Fruit fly (Drosophila melanogaster) whole organism, embryonic: Measurements from ENCODE around the gene CG3040.
A peak's percentile ranks its signal among the peaks of the same experiment; 100 is the strongest.

Experiments
- Awh ChIP-seq: fragments of 200-800 bp; sonication (Bioruptor generic); IDR thresholded peaks from 2 replicates; pipeline ENCODE4, ENCODE4 v1.3.6; 2022; ENCODE audit warnings: missing biosample characterization, missing genetic modification characterization
- C15 ChIP-seq: fragments of 200-800 bp; sonication (Bioruptor generic); IDR thresholded peaks from 3 replicates; pipeline ENCODE4 v1.3.6; 2022; ENCODE audit warnings: missing biosample characterization, missing genetic modification characterization
- CG10431 ChIP-seq: fragments of 200-800 bp; sonication (Bioruptor generic); optimal IDR thresholded peaks from 3 replicates; lab custom pipeline; 2018; ENCODE audit warnings: missing biosample characterization, mild to moderate bottlenecking, missing genetic modification characterization
- CG10979 ChIP-seq: fragments of 200-800 bp; sonication (Bioruptor generic); optimal IDR thresholded peaks from 2 replicates; lab custom pipeline; 2018; ENCODE audit warnings: missing biosample characterization, mild to moderate bottlenecking, missing genetic modification characterization, moderate library complexity
- CG11085 ChIP-seq: fragments of 200-800 bp; sonication (Bioruptor generic); IDR thresholded peaks from 2 replicates; pipeline ENCODE4 v1.3.6; 2022; ENCODE audit warnings: missing biosample characterization, missing genetic modification characterization
- CG11456 ChIP-seq: fragments of 200-800 bp; sonication (Bioruptor generic); IDR thresholded peaks from 3 replicates; pipeline ENCODE4 v1.3.6; 2022; ENCODE audit warnings: missing biosample characterization, missing genetic modification characterization
- CG12236 ChIP-seq: fragments of 200-800 bp; sonication (Bioruptor generic); optimal IDR thresholded peaks from 2 replicates; lab custom pipeline; 2016; ENCODE audit warnings: missing biosample characterization, missing genetic modification characterization
- CG17361 ChIP-seq: fragments of 200-800 bp; sonication (Bioruptor generic); IDR thresholded peaks from 3 replicates; pipeline ENCODE4 v1.3.6; 2022; ENCODE audit warnings: missing biosample characterization, missing genetic modification characterization
- CG17829 ChIP-seq: fragments of 200-800 bp; optimal IDR thresholded peaks from 2 replicates; lab custom pipeline; 2019; ENCODE audit warnings: missing biosample characterization, mild to moderate bottlenecking, missing genetic modification characterization, moderate library complexity
- CG2199 ChIP-seq: fragments of 200-800 bp; sonication (Bioruptor generic); IDR thresholded peaks from 3 replicates; pipeline ENCODE4 v1.3.6; 2022; ENCODE audit warnings: missing biosample characterization, missing genetic modification characterization
- CG31365 ChIP-seq: fragments of 200-800 bp; sonication (Bioruptor generic); optimal IDR thresholded peaks from 2 replicates; lab custom pipeline; 2018; ENCODE audit warnings: missing biosample characterization, mild to moderate bottlenecking, missing genetic modification characterization
- CG33557 ChIP-seq: fragments of 200-800 bp; sonication (Bioruptor generic); optimal IDR thresholded peaks from 2 replicates; lab custom pipeline; 2019; ENCODE audit warnings: missing biosample characterization, mild to moderate bottlenecking, missing genetic modification characterization, moderate library complexity
- CG5245 ChIP-seq: fragments of 200-800 bp; sonication (Bioruptor generic); optimal IDR thresholded peaks from 3 replicates; lab custom pipeline; 2016; ENCODE audit warnings: missing biosample characterization, missing genetic modification characterization
- CG6272 ChIP-seq: fragments of 200-800 bp; sonication (Bioruptor generic); IDR thresholded peaks from 2 replicates; pipeline ENCODE4 v1.3.6; 2022; ENCODE audit warnings: missing biosample characterization, missing genetic modification characterization
- CG6854 ChIP-seq: fragments of 200-800 bp; sonication (Bioruptor generic); optimal IDR thresholded peaks from 3 replicates; lab custom pipeline; 2017; ENCODE audit warnings: missing biosample characterization, mild to moderate bottlenecking, missing genetic modification characterization
- CG7556 ChIP-seq: fragments of 200-800 bp; sonication (Bioruptor generic); optimal IDR thresholded peaks from 2 replicates; lab custom pipeline; 2017; ENCODE audit warnings: missing biosample characterization, mild to moderate bottlenecking, missing genetic modification characterization
- CG8359 ChIP-seq: fragments of 200-800 bp; sonication (Bioruptor generic); optimal IDR thresholded peaks from 2 replicates; lab custom pipeline; 2017; ENCODE audit warnings: missing biosample characterization, mild to moderate bottlenecking, missing genetic modification characterization, borderline replicate concordance
- CG9437 ChIP-seq: fragments of 200-800 bp; sonication (Bioruptor generic); optimal IDR thresholded peaks from 2 replicates; lab custom pipeline; 2018; ENCODE audit warnings: missing biosample characterization, mild to moderate bottlenecking, missing genetic modification characterization
- CoRest ChIP-seq: fragments of 200-800 bp; sonication (Bioruptor generic); optimal IDR thresholded peaks from 3 replicates; lab custom pipeline; 2018; ENCODE audit warnings: missing biosample characterization, mild to moderate bottlenecking, missing genetic modification characterization, moderate library complexity
- Fer3 ChIP-seq: fragments of 200-800 bp; sonication (Bioruptor generic); optimal IDR thresholded peaks from 2 replicates; lab custom pipeline; 2018; ENCODE audit warnings: missing biosample characterization, mild to moderate bottlenecking, missing genetic modification characterization, moderate library complexity
- MESR4 ChIP-seq: fragments of 200-800 bp; sonication (Bioruptor generic); optimal IDR thresholded peaks from 2 replicates; lab custom pipeline; 2018; ENCODE audit warnings: missing biosample characterization, mild to moderate bottlenecking, missing genetic modification characterization, moderate library complexity
- NfI ChIP-seq: fragments of 200-800 bp; sonication (Bioruptor generic); optimal IDR thresholded peaks from 3 replicates; lab custom pipeline; 2018; ENCODE audit warnings: missing biosample characterization, mild to moderate bottlenecking, missing genetic modification characterization, moderate library complexity
- Opbp ChIP-seq: fragments of 200-800 bp; sonication (Bioruptor generic); IDR thresholded peaks from 3 replicates; pipeline ENCODE4 v1.3.6; 2022; ENCODE audit warnings: missing biosample characterization, missing genetic modification characterization; ENCODE audit not compliant: partially characterized antibody
- Optix ChIP-seq: fragments of 200-800 bp; sonication (Bioruptor generic); IDR thresholded peaks from 3 replicates; pipeline ENCODE4 v1.3.6; 2022; ENCODE audit warnings: missing biosample characterization, missing genetic modification characterization
- PHDP ChIP-seq: fragments of 200-800 bp; sonication (Bioruptor generic); optimal IDR thresholded peaks from 3 replicates; lab custom pipeline; 2018; ENCODE audit warnings: missing biosample characterization, mild to moderate bottlenecking, missing genetic modification characterization, moderate library complexity
- Sin3A ChIP-seq: fragments of >200 bp; optimal IDR thresholded peaks from 2 replicates; lab custom pipeline; 2018
- Sry-δ ChIP-seq: fragments of 200-800 bp; sonication (Bioruptor generic); optimal IDR thresholded peaks from 2 replicates; lab custom pipeline; 2016; ENCODE audit warnings: missing biosample characterization, missing genetic modification characterization
- Trl ChIP-seq, 3 experiments: fragments of >200 bp in 2 of 3; fragments of 200-800 bp in 1 of 3; sonication (Bioruptor generic) in 1 of 3; optimal IDR thresholded peaks; 2 replicates in 1 of 3; 3 replicates in 2 of 3; lab custom pipeline; 2016 to 2017; ENCODE audit warnings: missing biosample characterization in 1 of 3, missing genetic modification characterization in 1 of 3
- Usf ChIP-seq: fragments of 200-800 bp; sonication (Bioruptor generic); optimal IDR thresholded peaks from 2 replicates; lab custom pipeline; 2017; ENCODE audit warnings: missing genotype, missing biosample characterization, missing genetic modification characterization
- Xbp1 ChIP-seq: fragments of 200-800 bp; sonication (Bioruptor generic); optimal IDR thresholded peaks from 3 replicates; lab custom pipeline; 2016; ENCODE audit warnings: missing biosample characterization, mild to moderate bottlenecking, missing genetic modification characterization
- Xrp1 ChIP-seq: fragments of 200-800 bp; sonication (Bioruptor generic); IDR thresholded peaks from 2 replicates; pipeline ENCODE4 v1.3.6; 2022; ENCODE audit warnings: missing biosample characterization, missing genetic modification characterization
- ac ChIP-seq: fragments of 200-800 bp; sonication (Bioruptor generic); optimal IDR thresholded peaks from 3 replicates; lab custom pipeline; 2017; ENCODE audit warnings: missing biosample characterization, mild to moderate bottlenecking, missing genetic modification characterization
- caup ChIP-seq: fragments of 200-800 bp; sonication (Bioruptor generic); optimal IDR thresholded peaks from 3 replicates; lab custom pipeline; 2017; ENCODE audit warnings: missing biosample characterization, mild to moderate bottlenecking, missing genetic modification characterization, moderate library complexity; ENCODE audit not compliant: severe bottlenecking
- chn ChIP-seq: fragments of 200-800 bp; sonication (Bioruptor generic); optimal IDR thresholded peaks from 2 replicates; lab custom pipeline; 2016; ENCODE audit warnings: missing biosample characterization, missing genetic modification characterization
- danr ChIP-seq: fragments of 200-800 bp; sonication (Bioruptor generic); IDR thresholded peaks from 2 replicates; pipeline ENCODE4 v1.3.6; 2022; ENCODE audit warnings: missing biosample characterization, missing genetic modification characterization
- dpn ChIP-seq, 2 experiments: fragments of 200-800 bp; sonication (Bioruptor generic); optimal IDR thresholded peaks; 3 replicates each; lab custom pipeline; 2016; ENCODE audit warnings: missing biosample characterization in 2 of 2, missing genetic modification characterization in 2 of 2
- eve ChIP-seq, 2 experiments: fragments of >200 bp; optimal IDR thresholded peaks; 2 replicates each; lab custom pipeline; 2017; ENCODE audit warnings: missing biosample characterization in 2 of 2, missing genetic modification characterization in 2 of 2
- ewg ChIP-seq: fragments of 200-800 bp; sonication (Bioruptor generic); optimal IDR thresholded peaks from 3 replicates; lab custom pipeline; 2017; ENCODE audit warnings: mild to moderate bottlenecking, missing biosample characterization, missing genetic modification reagents, missing genetic modification characterization
- fu2 ChIP-seq: fragments of 200-800 bp; sonication (Bioruptor generic); optimal IDR thresholded peaks from 2 replicates; lab custom pipeline; 2016; ENCODE audit warnings: missing biosample characterization, missing genetic modification characterization
- her ChIP-seq: fragments of 200-800 bp; sonication (Bioruptor generic); optimal IDR thresholded peaks from 2 replicates; lab custom pipeline; 2016; ENCODE audit warnings: missing biosample characterization, missing genetic modification characterization
- ken ChIP-seq: fragments of 200-800 bp; sonication (Bioruptor generic); IDR thresholded peaks from 3 replicates; pipeline ENCODE4 v1.3.6; 2022; ENCODE audit warnings: missing biosample characterization, missing genetic modification characterization
- pan ChIP-seq, 4 experiments: fragments of >200 bp in 3 of 4; fragments of 200-800 bp in 1 of 4; sonication (Bioruptor generic) in 1 of 4; optimal IDR thresholded peaks in 3 of 4; IDR thresholded peaks in 1 of 4; 2 replicates each; pipeline versions ENCODE4 v1.3.6 to Lab custom; 2017 to 2022; ENCODE audit warnings: missing biosample characterization in 2 of 4, missing genetic modification characterization in 2 of 4, mixed read lengths in 1 of 4
- pnt ChIP-seq: fragments of 200-800 bp; sonication (Bioruptor generic); optimal IDR thresholded peaks from 3 replicates; lab custom pipeline; 2016; ENCODE audit warnings: missing biosample characterization, missing genetic modification characterization
- so ChIP-seq: fragments of 200-800 bp; sonication (Bioruptor generic); IDR thresholded peaks from 3 replicates; pipeline ENCODE4 v1.3.6; 2022; ENCODE audit warnings: missing biosample characterization, missing genetic modification characterization
- ssp ChIP-seq: fragments of 200-800 bp; sonication (Bioruptor generic); IDR thresholded peaks from 2 replicates; pipeline ENCODE4 v1.3.6; 2022; ENCODE audit warnings: missing biosample characterization, missing genetic modification characterization
- trh ChIP-seq: fragments of 200-800 bp; sonication (Bioruptor generic); optimal IDR thresholded peaks from 2 replicates; lab custom pipeline; 2016; ENCODE audit warnings: missing biosample characterization, missing genetic modification characterization
- usp ChIP-seq: fragments of >200 bp; optimal IDR thresholded peaks from 2 replicates; lab custom pipeline; 2017; ENCODE audit warnings: missing biosample characterization, missing genetic modification characterization
- vfl ChIP-seq: fragments of 200-800 bp; sonication (Bioruptor generic); optimal IDR thresholded peaks from 2 replicates; lab custom pipeline; 2016; ENCODE audit warnings: missing biosample characterization, missing genetic modification characterization
- zen ChIP-seq: fragments of 200-800 bp; sonication (Bioruptor generic); optimal IDR thresholded peaks from 3 replicates; lab custom pipeline; 2018; ENCODE audit warnings: missing biosample characterization, mild to moderate bottlenecking, missing genetic modification characterization, moderate library complexity

Gene CG3040

dm6 chrX:6997653-6998491 is 24.7 kb upstream of the CG3040 start (continued):
- peak in 1 of 2 experiments; percentile 13 for TF ChIP-seq Trl (optimal IDR thresholded peaks at IDR 0.05; lab: Kevin White, UChicago)
- TF ChIP-seq Trl (GFP tag; optimal IDR thresholded peaks at IDR 0.05; lab: Kevin White, UChicago): no peak
- TF ChIP-seq her (GFP tag; lab: Kevin White, UChicago): no peak
- 0 out of 2 replicates have a peak, but pooled peaks have one; percentile 14 for TF ChIP-seq Awh
- no peak for TF ChIP-seq Opbp (GFP tag; lab: Robert Waterston, UW)
- no peak for TF ChIP-seq pan (optimal IDR thresholded peaks at IDR 0.05; lab: Kevin White, UChicago)
- TF ChIP-seq pan (GFP tag; optimal IDR thresholded peaks at IDR 0.05 in 1 of 2, IDR thresholded peaks at IDR 0.05 in 1 of 2): peak in 1 of 2 experiments; percentile 5
- TF ChIP-seq Optix (GFP tag; lab: Robert Waterston, UW): no peak
- TF ChIP-seq zen (tag; lab: Kevin White, UChicago): peak; percentile 58
- TF ChIP-seq CG11085 (GFP tag; lab: Robert Waterston, UW): no peak
- TF ChIP-seq CG31365 (tag; lab: Kevin White, UChicago): no peak
- TF ChIP-seq MESR4 (GFP tag; lab: Kevin White, UChicago): no peak
- peak in 1 of 2 experiments; percentile 74 for TF ChIP-seq eve (GFP tag; optimal IDR thresholded peaks at IDR 0.05; lab: Kevin White, UChicago)
- no peak for TF ChIP-seq CG6854 (GFP tag; lab: Kevin White, UChicago)
- TF ChIP-seq NfI: no peak
- peak; percentile 49 for TF ChIP-seq CG10979 (tag; lab: Kevin White, UChicago)
- TF ChIP-seq CG6272 (GFP tag; lab: Robert Waterston, UW): no peak
- TF ChIP-seq Sry-δ (GFP tag; lab: Kevin White, UChicago): no peak
- no peak for TF ChIP-seq CG8359 (GFP tag; lab: Kevin White, UChicago)
- TF ChIP-seq CG12236: peak; percentile 14
- TF ChIP-seq ac (GFP tag; lab: Kevin White, UChicago): no peak
- peak; percentile 6 for TF ChIP-seq chn (GFP tag; lab: Kevin White, UChicago)
- TF ChIP-seq Fer3: peak; percentile 21
- no peak for TF ChIP-seq Usf (GFP tag; lab: Kevin White, UChicago)
- TF ChIP-seq ewg (GFP tag; lab: Kevin White, UChicago): peak; percentile 2
- no peak for TF ChIP-seq vfl
- no peak for TF ChIP-seq caup
- TF ChIP-seq so: no peak
- no peak for TF ChIP-seq CG5245
- peak in 1 of 2 experiments; percentile 16 for TF ChIP-seq dpn (GFP tag; optimal IDR thresholded peaks at IDR 0.05; lab: Kevin White, UChicago)
- TF ChIP-seq Sin3A: no peak
- no peak for TF ChIP-seq ken (GFP tag; lab: Robert Waterston, UW)
- TF ChIP-seq C15 (GFP tag; lab: Robert Waterston, UW): no peak
- TF ChIP-seq Xbp1 (GFP tag; lab: Kevin White, UChicago): peak; percentile 13
- peak; percentile 54 for TF ChIP-seq CG9437
- no peak for TF ChIP-seq trh
- TF ChIP-seq pnt: no peak
- TF ChIP-seq Xrp1: peak; percentile 47; the same call in 1 of the 2 replicates
- TF ChIP-seq CoRest (tag; lab: Kevin White, UChicago): peak; percentile 56
- TF ChIP-seq CG33557 (GFP tag; lab: Kevin White, UChicago): peak; percentile 38
- TF ChIP-seq fu2 (GFP tag; lab: Kevin White, UChicago): no peak
- peak; percentile 2 for TF ChIP-seq PHDP (tag; lab: Kevin White, UChicago)
- no peak for TF ChIP-seq danr
- TF ChIP-seq CG2199 (GFP tag; lab: Robert Waterston, UW): no peak; the same call in 2 of the 3 replicates
- no peak for TF ChIP-seq usp (GFP tag; lab: Kevin White, UChicago)
- peak; percentile 13 for TF ChIP-seq CG7556 (GFP tag; lab: Kevin White, UChicago)
- no peak for TF ChIP-seq CG10431 (GFP tag; lab: Kevin White, UChicago)
- TF ChIP-seq CG17361: peak; percentile 59
- TF ChIP-seq ssp (GFP tag; lab: Robert Waterston, UW): no peak
- TF ChIP-seq CG11456 (GFP tag; lab: Robert Waterston, UW): no peak
- peak; percentile 35 for TF ChIP-seq CG17829
